Worm (Caenorhabditis elegans) whole organism, L3 larva: ENCODE measurements around the gene W08F4.1.

Source experiments
- R02D3.7 ChIP-seq: fragments of 150-350 bp; optimal IDR thresholded peaks from 2 replicates; lab custom pipeline; 2014; ENCODE audit warnings: missing biosample characterization, missing genetic modification characterization
- ama-1 ChIP-seq: fragments of 150-350 bp; optimal IDR thresholded peaks from 2 replicates; lab custom pipeline; 2018
- ceh-28 ChIP-seq: fragments of 150-350 bp; optimal IDR thresholded peaks from 2 replicates; lab custom pipeline; 2014; ENCODE audit warnings: missing biosample characterization, missing genetic modification reagents, missing genetic modification characterization
- ceh-82 ChIP-seq: fragments of 150-350 bp; optimal IDR thresholded peaks from 2 replicates; lab custom pipeline; 2014; ENCODE audit warnings: missing biosample characterization, missing genetic modification characterization
- daf-12 ChIP-seq: fragments of 150-350 bp; optimal IDR thresholded peaks from 2 replicates; lab custom pipeline; 2014; ENCODE audit warnings: missing biosample characterization, missing genetic modification reagents, missing genetic modification characterization
- egl-5 ChIP-seq: fragments of 150-350 bp; optimal IDR thresholded peaks from 2 replicates; lab custom pipeline; 2017; ENCODE audit warnings: missing biosample characterization, missing genetic modification reagents, missing genetic modification characterization, inconsistent platforms
- elt-1 ChIP-seq: fragments of 150-350 bp; optimal IDR thresholded peaks from 2 replicates; lab custom pipeline; 2014; ENCODE audit warnings: missing biosample characterization, missing genetic modification characterization
- elt-2 ChIP-seq: sonication (generic microtip); optimal IDR thresholded peaks from 2 replicates; lab custom pipeline; 2016; ENCODE audit warnings: missing genetic modification reagents, mild to moderate bottlenecking, missing genetic modification characterization, missing compliant biosample characterization
- eor-1 ChIP-seq, 2 experiments: fragments of 150-350 bp; optimal IDR thresholded peaks; 2 replicates each; lab custom pipeline; 2014 to 2018; ENCODE audit warnings: missing biosample characterization in 2 of 2, missing genetic modification characterization in 2 of 2
- hmg-11 ChIP-seq: sonication (generic microtip); optimal IDR thresholded peaks from 2 replicates; lab custom pipeline; 2016; ENCODE audit warnings: missing genetic modification characterization, missing compliant biosample characterization
- jun-1 ChIP-seq: fragments of 150-350 bp; optimal IDR thresholded peaks from 2 replicates; lab custom pipeline; 2014; ENCODE audit warnings: missing biosample characterization, missing genetic modification reagents, missing genetic modification characterization
- lin-15B ChIP-seq: fragments of 150-350 bp; optimal IDR thresholded peaks from 2 replicates; lab custom pipeline; 2014; ENCODE audit warnings: missing biosample characterization, missing genetic modification characterization
- lin-39 ChIP-seq: fragments of 150-350 bp; optimal IDR thresholded peaks from 2 replicates; lab custom pipeline; 2018; ENCODE audit warnings: missing biosample characterization, missing genetic modification reagents, missing genetic modification characterization
- mdl-1 ChIP-seq: fragments of 150-350 bp; optimal IDR thresholded peaks from 2 replicates; lab custom pipeline; 2014; ENCODE audit warnings: missing biosample characterization, missing genetic modification characterization
- mml-1 ChIP-seq: fragments of 150-350 bp; sonication (generic microtip); optimal IDR thresholded peaks from 3 replicates; lab custom pipeline; 2014; ENCODE audit warnings: missing biosample characterization, missing genetic modification characterization
- nfya-1 ChIP-seq: sonication (generic microtip); optimal IDR thresholded peaks from 2 replicates; lab custom pipeline; 2017; ENCODE audit warnings: missing genetic modification characterization, mild to moderate bottlenecking, missing compliant biosample characterization, antibody characterized with exemption, moderate library complexity; ENCODE audit not compliant: insufficient read depth
- nhr-11 ChIP-seq: fragments of 150-350 bp; optimal IDR thresholded peaks from 2 replicates; lab custom pipeline; 2014; ENCODE audit warnings: missing biosample characterization, missing genetic modification characterization
- nhr-237 ChIP-seq: fragments of 150-350 bp; optimal IDR thresholded peaks from 2 replicates; lab custom pipeline; 2014; ENCODE audit warnings: missing biosample characterization, missing genetic modification characterization
- nhr-28 ChIP-seq: fragments of 150-350 bp; optimal IDR thresholded peaks from 2 replicates; lab custom pipeline; 2014; ENCODE audit warnings: missing biosample characterization, missing genetic modification characterization
- nhr-43 ChIP-seq: sonication (generic microtip); optimal IDR thresholded peaks from 2 replicates; lab custom pipeline; 2016; ENCODE audit warnings: mild to moderate bottlenecking, missing genetic modification characterization, missing compliant biosample characterization; ENCODE audit not compliant: poor library complexity, severe bottlenecking
- nhr-77 ChIP-seq: fragments of 150-350 bp; optimal IDR thresholded peaks from 2 replicates; lab custom pipeline; 2014; ENCODE audit warnings: missing biosample characterization, missing genetic modification characterization
- pha-4 ChIP-seq: fragments of 150-350 bp; optimal IDR thresholded peaks from 2 replicates; lab custom pipeline; 2014; ENCODE audit warnings: missing biosample characterization, missing genetic modification reagents, missing genetic modification characterization
- pqm-1 ChIP-seq: fragments of 150-350 bp; optimal IDR thresholded peaks from 2 replicates; lab custom pipeline; 2017; ENCODE audit warnings: missing biosample characterization, missing genetic modification characterization, inconsistent platforms
- skn-1 ChIP-seq: fragments of 150-350 bp; optimal IDR thresholded peaks from 2 replicates; lab custom pipeline; 2014; ENCODE audit warnings: missing biosample characterization, missing genetic modification characterization
- snpc-4 ChIP-seq: fragments of 150-350 bp; optimal IDR thresholded peaks from 2 replicates; lab custom pipeline; 2014; ENCODE audit warnings: missing biosample characterization, missing genetic modification characterization
- unc-39 ChIP-seq: sonication (generic microtip); optimal IDR thresholded peaks from 4 replicates; lab custom pipeline; 2017; ENCODE audit warnings: missing biosample characterization, missing genetic modification characterization
- unc-62 ChIP-seq: fragments of 150-350 bp; sonication (generic microtip); optimal IDR thresholded peaks from 4 replicates; lab custom pipeline; 2014; ENCODE audit warnings: missing biosample characterization, missing genetic modification reagents, missing genetic modification characterization
- zag-1 ChIP-seq: fragments of 150-350 bp; optimal IDR thresholded peaks from 2 replicates; lab custom pipeline; 2014; ENCODE audit warnings: missing biosample characterization, missing genetic modification characterization
- ztf-11 ChIP-seq: fragments of 150-350 bp; optimal IDR thresholded peaks from 2 replicates; lab custom pipeline; 2014; ENCODE audit warnings: missing biosample characterization, missing genetic modification characterization
- ztf-4 ChIP-seq: fragments of 150-350 bp; optimal IDR thresholded peaks from 2 replicates; lab custom pipeline; 2014; ENCODE audit warnings: missing biosample characterization, missing genetic modification characterization

The W08F4.1 gene

ce11 chrII:582649-583048, 10.7 kb upstream of the W08F4.1 start, which contains the start of gene fbxb-14:
Gene fbxb-14 (minus strand): TSS chrII:582749.
- TF ChIP-seq ztf-11 (no peak), ama-1 (lab: Kevin White, UChicago) (no peak), unc-62 (GFP tag; lab: Kevin White, UChicago) (no peak), lin-15B (no peak), nhr-11 (tag; lab: Kevin White, UChicago) (no peak), elt-1 (no peak), snpc-4 (tag; lab: Kevin White, UChicago) (no peak), mdl-1 (tag; lab: Kevin White, UChicago) (no peak), eor-1 (tag; optimal IDR thresholded peaks at IDR 0.05; lab: Kevin White, UChicago) (no peak), nhr-28 (tag; lab: Kevin White, UChicago) (no peak), nhr-77 (tag; lab: Kevin White, UChicago) (no peak), ceh-82 (no peak), daf-12 (tag; lab: Kevin White, UChicago) (no peak)

- no peak for TF ChIP-seq snpc-4 (tag; lab: Kevin White, UChicago)
- no peak for TF ChIP-seq pha-4 (tag; lab: Kevin White, UChicago)
- TF ChIP-seq ceh-82, result no peak
- TF ChIP-seq jun-1, result no peak
- TF ChIP-seq ztf-4 (tag; lab: Kevin White, UChicago), result no peak
- no peak for TF ChIP-seq unc-39 (tag; lab: Kevin White, UChicago)
- no peak for TF ChIP-seq zag-1 (tag; lab: Kevin White, UChicago)
Measured at ce11 chrII:584321-584848, 8.9 kb upstream of the W08F4.1 start, which contains the start of the genes W08F4.12 and W08F4.13. Gene W08F4.12 (minus strand): TSS chrII:584421. Gene W08F4.13 (plus strand): TSS chrII:584798.

ce11 chrII:587533-587932, 5.8 kb upstream of the W08F4.1 start, which contains the start of gene fbxb-34:
Gene fbxb-34 (plus strand): TSS chrII:587833.
- TF ChIP-seq nhr-77 (tag; lab: Kevin White, UChicago) (no peak), nhr-237 (no peak)

ce11 chrII:591110-591509, 2.2 kb upstream of the W08F4.1 start, which contains the start of gene W08F4.10:
Gene W08F4.10 (minus strand): TSS chrII:591210.
- TF ChIP-seq nhr-28 (tag; lab: Kevin White, UChicago) (no peak), daf-12 (tag; lab: Kevin White, UChicago) (no peak), ceh-28 (tag; lab: Kevin White, UChicago) (no peak), pha-4 (tag; lab: Kevin White, UChicago) (no peak)

- TF ChIP-seq R02D3.7 (tag; lab: Kevin White, UChicago) (no peak), mml-1 (tag; lab: Kevin White, UChicago) (no peak), elt-2 (tag; lab: Kevin White, UChicago) (no peak)
Measured at ce11 chrII:596702-597101, 3.4 kb downstream of the W08F4.1 start.

- TF ChIP-seq pha-4 (tag; lab: Kevin White, UChicago) (peak; percentile 92), elt-2 (tag; lab: Kevin White, UChicago) (peak; percentile 23), hmg-11 (tag; lab: Kevin White, UChicago) (peak; percentile 58), nfya-1 (tag; lab: Kevin White, UChicago) (peak; percentile 63), nhr-43 (tag; lab: Kevin White, UChicago) (no peak), egl-5 (tag; lab: Kevin White, UChicago) (peak; percentile 28), skn-1 (tag; lab: Kevin White, UChicago) (peak; percentile 29), lin-39 (tag; lab: Kevin White, UChicago) (peak; percentile 63), mdl-1 (tag; lab: Kevin White, UChicago) (peak; percentile 15), nhr-11 (tag; lab: Kevin White, UChicago) (no peak), pqm-1 (tag; lab: Kevin White, UChicago) (peak; percentile 28)
Measured at ce11 chrII:601305-601704, 8.0 kb downstream of the W08F4.1 start.
